Fruit fly (Drosophila melanogaster): ENCODE data around the gene Hsp70Bb.
"Not testable (repeated sequence)": the region's sequence is repeated elsewhere in the genome, so short reads cannot be mapped to it uniquely, and the experiment has no call there.

Hsp70Bb gene

dm6 chr3R:12459879-12460522 is 45.6 kb upstream of the Hsp70Bb start, which contains the start of the genes CG5961 and Polr3C (continued):
- TF ChIP-seq CG34376 (GFP tag; optimal IDR thresholded peaks at IDR 0.05) (peak; percentile 24), vfl (GFP tag; optimal IDR thresholded peaks at IDR 0.05) (no peak), bigmax (GFP tag; optimal IDR thresholded peaks at IDR 0.05) (peak; percentile 74), chinmo (GFP tag; IDR thresholded peaks at IDR 0.05; ENCODE audit: partially characterized antibody) (0 out of 4 replicates have a peak, but pooled peaks have one; percentile 55), CG12391 (tag; optimal IDR thresholded peaks at IDR 0.05) (peak; percentile 6), kah (GFP tag; optimal IDR thresholded peaks at IDR 0.05) (peak; percentile 67), Ets97D (GFP tag; optimal IDR thresholded peaks at IDR 0.05) (no peak), Gsc (GFP tag; IDR thresholded peaks at IDR 0.05) (no peak), bbx (GFP tag; IDR thresholded peaks at IDR 0.05; ENCODE audit: partially characterized antibody) (0 out of 2 replicates have a peak, but pooled peaks have one; percentile 31), CG11504 (tag; optimal IDR thresholded peaks at IDR 0.05) (no peak), HLH4C (GFP tag; IDR thresholded peaks at IDR 0.05; ENCODE audit: partially characterized antibody) (peak; percentile 33; the same call in 2 of the 3 replicates), CG9437 (GFP tag; optimal IDR thresholded peaks at IDR 0.05) (no peak), CrebB (tag; optimal IDR thresholded peaks at IDR 0.05) (no peak)

- TF ChIP-seq CG16813 (GFP tag; IDR thresholded peaks at IDR 0.05; ENCODE audit: partially characterized antibody); pzg (GFP tag; optimal IDR thresholded peaks at IDR 0.05); bsh (GFP tag; optimal IDR thresholded peaks at IDR 0.05): not testable (repeated sequence)
Measured at dm6 chr3R:12465198-12465597, 40.4 kb upstream of the Hsp70Bb start, which contains the start of gene CG5608. TSS of gene CG5608 (minus strand) at chr3R:12465298.

- TF ChIP-seq onecut (GFP tag; IDR thresholded peaks at IDR 0.05), result peak; percentile 66
- TF ChIP-seq Trl (optimal IDR thresholded peaks at IDR 0.05), result peak in 1 of 2 experiments; percentile 70
- not testable (repeated sequence) for TF ChIP-seq Trl (GFP tag; optimal IDR thresholded peaks at IDR 0.05)
Measured at dm6 chr3R:12467675-12468074, 37.9 kb upstream of the Hsp70Bb start, which contains the start of gene Hsp70Ba. TSS of gene Hsp70Ba (minus strand) at chr3R:12467776.

dm6 chr3R:12477239-12477865 is 28.2 kb upstream of the Hsp70Bb start:
- TF ChIP-seq sens (GFP tag), result peak; percentile 61
- peak; percentile 71 for TF ChIP-seq onecut (GFP tag; IDR thresholded peaks at IDR 0.05)
- peak; percentile 15 for TF ChIP-seq yki (optimal IDR thresholded peaks at IDR 0.05)
- TF ChIP-seq Gug (GFP tag; IDR thresholded peaks at IDR 0.05), result peak; percentile 53; the same call in 1 of the 4 replicates
- peak; percentile 88 for TF ChIP-seq Jarid2 (GFP tag; optimal IDR thresholded peaks at IDR 0.05)
- TF ChIP-seq CTCF (GFP tag; optimal IDR thresholded peaks at IDR 0.05), result peak; percentile 44
- TF ChIP-seq cg (GFP tag; optimal IDR thresholded peaks at IDR 0.05), result peak; percentile 41
- TF ChIP-seq CG5180 (GFP tag; optimal IDR thresholded peaks at IDR 0.05), result peak; percentile 91
- TF ChIP-seq Tbp (GFP tag; optimal IDR thresholded peaks at IDR 0.05), result peak; percentile 63
- peak; percentile 18 for TF ChIP-seq Blimp-1 (GFP tag; optimal IDR thresholded peaks at IDR 0.05)
- TF ChIP-seq sug (tag; optimal IDR thresholded peaks at IDR 0.05), result peak; percentile 4
- peak; percentile 11 for TF ChIP-seq nom (GFP tag; optimal IDR thresholded peaks at IDR 0.05)
- TF ChIP-seq Trl (optimal IDR thresholded peaks at IDR 0.05), result peak; percentile 71 to 86
- not testable (repeated sequence) for TF ChIP-seq Trl (GFP tag; optimal IDR thresholded peaks at IDR 0.05)
- peak; percentile 43 for TF ChIP-seq Med (GFP tag)
- peak; percentile 36 for TF ChIP-seq Deaf1 (tag; optimal IDR thresholded peaks at IDR 0.05)

Measured in whole organism, embryonic.